Worm (Caenorhabditis elegans): ENCODE data around the gene Y54G2A.11.

Gene Y54G2A.11

ce11 chrIV:2764160-2764559 lies 7.4 kb downstream of the Y54G2A.11 start:
- TF ChIP-seq nhr-23 (tag; optimal IDR thresholded peaks at IDR 0.05) (no peak), nhr-237 (tag; optimal IDR thresholded peaks at IDR 0.05) (no peak), nfya-1 (tag; optimal IDR thresholded peaks at IDR 0.05; ENCODE audit: insufficient read depth) (no peak), R02D3.7 (tag; optimal IDR thresholded peaks at IDR 0.05) (no peak), nhr-12 (tag; optimal IDR thresholded peaks at IDR 0.05) (no peak), ceh-82 (tag; optimal IDR thresholded peaks at IDR 0.05) (no peak), snpc-4 (tag; optimal IDR thresholded peaks at IDR 0.05) (no peak), egl-5 (tag; optimal IDR thresholded peaks at IDR 0.05) (no peak)

ce11 chrIV:2762380-2762779 lies 9.2 kb downstream of the Y54G2A.11 start, which contains the start of gene Y54G2A.77:
Gene Y54G2A.77, plus strand, starts transcription at chrIV:2762680.
- no peak for TF ChIP-seq nhr-77 (tag; optimal IDR thresholded peaks at IDR 0.05)
- TF ChIP-seq unc-39 (tag; optimal IDR thresholded peaks at IDR 0.05), result no peak
- no peak for TF ChIP-seq elt-1 (tag; optimal IDR thresholded peaks at IDR 0.05)

ce11 chrIV:2761477-2761876 lies 10.1 kb downstream of the Y54G2A.11 start:
- no peak for TF ChIP-seq jun-1 (tag; optimal IDR thresholded peaks at IDR 0.05)
- no peak for TF ChIP-seq fkh-10 (GFP tag; optimal IDR thresholded peaks at IDR 0.05)
- TF ChIP-seq ceh-82 (tag; optimal IDR thresholded peaks at IDR 0.05), result no peak
- TF ChIP-seq unc-39 (tag; optimal IDR thresholded peaks at IDR 0.05), result no peak
- TF ChIP-seq snpc-4 (tag; optimal IDR thresholded peaks at IDR 0.05), result no peak
- TF ChIP-seq ZK546.5 (tag; optimal IDR thresholded peaks at IDR 0.05), result no peak
- no peak for TF ChIP-seq mdl-1 (tag; optimal IDR thresholded peaks at IDR 0.05)
- TF ChIP-seq fos-1 (tag; optimal IDR thresholded peaks at IDR 0.05), result no peak
- TF ChIP-seq nhr-43 (tag; optimal IDR thresholded peaks at IDR 0.05; ENCODE audit: poor library complexity, severe bottlenecking), result no peak
- TF ChIP-seq ztf-11 (tag; optimal IDR thresholded peaks at IDR 0.05), result no peak

ce11 chrIV:2759163-2759562 lies 12.4 kb downstream of the Y54G2A.11 start, which contains the start of gene Y54G2A.38:
Gene Y54G2A.38, plus strand, starts transcription at chrIV:2759463.
- TF ChIP-seq fkh-10 (GFP tag; optimal IDR thresholded peaks at IDR 0.05) (no peak), R02D3.7 (tag; optimal IDR thresholded peaks at IDR 0.05) (no peak), elt-2 (tag; optimal IDR thresholded peaks at IDR 0.05) (no peak), ama-1 (optimal IDR thresholded peaks at IDR 0.05) (no peak), ceh-16 (tag; optimal IDR thresholded peaks at IDR 0.05) (no peak), nhr-23 (tag; optimal IDR thresholded peaks at IDR 0.05) (no peak), ZK546.5 (tag; optimal IDR thresholded peaks at IDR 0.05) (no peak), nhr-25 (tag; optimal IDR thresholded peaks at IDR 0.05) (no peak), unc-39 (tag; optimal IDR thresholded peaks at IDR 0.05) (no peak), daf-12 (tag; optimal IDR thresholded peaks at IDR 0.05) (no peak)

- no peak for TF ChIP-seq fos-1 (tag; optimal IDR thresholded peaks at IDR 0.05)
- no peak for TF ChIP-seq aly-2 (tag; optimal IDR thresholded peaks at IDR 0.05)
- no peak for TF ChIP-seq ztf-4 (tag; optimal IDR thresholded peaks at IDR 0.05)
- no peak for TF ChIP-seq elt-1 (tag; optimal IDR thresholded peaks at IDR 0.05)
- TF ChIP-seq unc-39 (tag; optimal IDR thresholded peaks at IDR 0.05), result no peak
- TF ChIP-seq nhr-77 (tag; optimal IDR thresholded peaks at IDR 0.05), result no peak
- TF ChIP-seq lin-39 (tag; optimal IDR thresholded peaks at IDR 0.05), result no peak
- no peak for TF ChIP-seq egl-27 (tag; optimal IDR thresholded peaks at IDR 0.05)
- TF ChIP-seq skn-1 (tag; optimal IDR thresholded peaks at IDR 0.05), result no peak
- no peak for TF ChIP-seq ztf-11 (tag; optimal IDR thresholded peaks at IDR 0.05)
- TF ChIP-seq pqm-1 (tag; optimal IDR thresholded peaks at IDR 0.05), result no peak
- no peak for TF ChIP-seq nhr-25 (tag; optimal IDR thresholded peaks at IDR 0.05)
- no peak for TF ChIP-seq nhr-76 (tag; optimal IDR thresholded peaks at IDR 0.05)
- TF ChIP-seq pha-4 (tag; optimal IDR thresholded peaks at IDR 0.05), result no peak
- TF ChIP-seq snpc-4 (tag; optimal IDR thresholded peaks at IDR 0.05), result no peak
- no peak for TF ChIP-seq daf-12 (tag; optimal IDR thresholded peaks at IDR 0.05)
- TF ChIP-seq nhr-67 (tag; optimal IDR thresholded peaks at IDR 0.05), result no peak
- TF ChIP-seq fkh-10 (GFP tag; optimal IDR thresholded peaks at IDR 0.05), result no peak
- TF ChIP-seq hmg-11 (tag; optimal IDR thresholded peaks at IDR 0.05), result no peak
- no peak for TF ChIP-seq eor-1 (tag; optimal IDR thresholded peaks at IDR 0.05)
Measured at ce11 chrIV:2758079-2758478, 13.5 kb downstream of the Y54G2A.11 start.

- TF ChIP-seq daf-12 (tag; optimal IDR thresholded peaks at IDR 0.05) (no peak), ztf-11 (tag; optimal IDR thresholded peaks at IDR 0.05) (no peak), nhr-28 (tag; optimal IDR thresholded peaks at IDR 0.05) (no peak)
Measured at ce11 chrIV:2753541-2753940, 18.1 kb downstream of the Y54G2A.11 start.

Measured in whole organism, L3 larva.